Worm (Caenorhabditis elegans) whole organism, L3 larva: ENCODE results near the gene F26F12.5.

Experiments used
- R02D3.7 ChIP-seq: fragments of 150-350 bp; optimal IDR thresholded peaks from 2 replicates; lab custom pipeline; 2014; ENCODE audit warnings: missing biosample characterization, missing genetic modification characterization
- ZK546.5 ChIP-seq: sonication (generic microtip); optimal IDR thresholded peaks from 2 replicates; lab custom pipeline; 2017; ENCODE audit warnings: missing biosample characterization, missing genetic modification characterization
- aly-2 ChIP-seq: fragments of 150-350 bp; optimal IDR thresholded peaks from 2 replicates; lab custom pipeline; 2014; ENCODE audit warnings: missing biosample characterization, missing genetic modification characterization
- ceh-16 ChIP-seq: sonication (generic microtip); optimal IDR thresholded peaks from 2 replicates; lab custom pipeline; 2017; ENCODE audit warnings: missing biosample characterization, missing genetic modification characterization
- ceh-28 ChIP-seq: fragments of 150-350 bp; optimal IDR thresholded peaks from 2 replicates; lab custom pipeline; 2014; ENCODE audit warnings: missing biosample characterization, missing genetic modification reagents, missing genetic modification characterization
- ceh-9 ChIP-seq: sonication (generic microtip); optimal IDR thresholded peaks from 2 replicates; lab custom pipeline; 2018; ENCODE audit warnings: missing biosample characterization, missing genetic modification characterization
- daf-12 ChIP-seq: fragments of 150-350 bp; optimal IDR thresholded peaks from 2 replicates; lab custom pipeline; 2014; ENCODE audit warnings: missing biosample characterization, missing genetic modification reagents, missing genetic modification characterization
- egl-27 ChIP-seq: sonication (generic microtip); optimal IDR thresholded peaks from 4 replicates; lab custom pipeline; 2017; ENCODE audit warnings: missing biosample characterization, missing genetic modification reagents, missing genetic modification characterization
- elt-2 ChIP-seq: sonication (generic microtip); optimal IDR thresholded peaks from 2 replicates; lab custom pipeline; 2016; ENCODE audit warnings: missing genetic modification reagents, mild to moderate bottlenecking, missing genetic modification characterization, missing compliant biosample characterization
- eor-1 ChIP-seq, 2 experiments: fragments of 150-350 bp; optimal IDR thresholded peaks; 2 replicates each; lab custom pipeline; 2014 to 2018; ENCODE audit warnings: missing biosample characterization in 2 of 2, missing genetic modification characterization in 2 of 2
- fkh-10 ChIP-seq: sonication (generic microtip); optimal IDR thresholded peaks from 2 replicates; lab custom pipeline; 2017; ENCODE audit warnings: missing biosample characterization, missing genetic modification reagents, missing genetic modification characterization
- fos-1 ChIP-seq: fragments of 150-350 bp; optimal IDR thresholded peaks from 2 replicates; lab custom pipeline; 2014; ENCODE audit warnings: missing biosample characterization, missing genetic modification characterization
- hmg-11 ChIP-seq: sonication (generic microtip); optimal IDR thresholded peaks from 2 replicates; lab custom pipeline; 2016; ENCODE audit warnings: missing genetic modification characterization, missing compliant biosample characterization
- jun-1 ChIP-seq: fragments of 150-350 bp; optimal IDR thresholded peaks from 2 replicates; lab custom pipeline; 2014; ENCODE audit warnings: missing biosample characterization, missing genetic modification reagents, missing genetic modification characterization
- lin-15B ChIP-seq: fragments of 150-350 bp; optimal IDR thresholded peaks from 2 replicates; lab custom pipeline; 2014; ENCODE audit warnings: missing biosample characterization, missing genetic modification characterization
- lin-39 ChIP-seq: fragments of 150-350 bp; optimal IDR thresholded peaks from 2 replicates; lab custom pipeline; 2018; ENCODE audit warnings: missing biosample characterization, missing genetic modification reagents, missing genetic modification characterization
- mdl-1 ChIP-seq: fragments of 150-350 bp; optimal IDR thresholded peaks from 2 replicates; lab custom pipeline; 2014; ENCODE audit warnings: missing biosample characterization, missing genetic modification characterization
- mml-1 ChIP-seq: fragments of 150-350 bp; sonication (generic microtip); optimal IDR thresholded peaks from 3 replicates; lab custom pipeline; 2014; ENCODE audit warnings: missing biosample characterization, missing genetic modification characterization
- nhr-11 ChIP-seq: fragments of 150-350 bp; optimal IDR thresholded peaks from 2 replicates; lab custom pipeline; 2014; ENCODE audit warnings: missing biosample characterization, missing genetic modification characterization
- nhr-12 ChIP-seq: fragments of 150-350 bp; optimal IDR thresholded peaks from 2 replicates; lab custom pipeline; 2014; ENCODE audit warnings: missing biosample characterization, missing genetic modification characterization
- nhr-25 ChIP-seq: sonication (generic microtip); optimal IDR thresholded peaks from 2 replicates; lab custom pipeline; 2017; ENCODE audit warnings: missing biosample characterization, missing genetic modification characterization
- nhr-28 ChIP-seq: fragments of 150-350 bp; optimal IDR thresholded peaks from 2 replicates; lab custom pipeline; 2014; ENCODE audit warnings: missing biosample characterization, missing genetic modification characterization
- nhr-43 ChIP-seq: sonication (generic microtip); optimal IDR thresholded peaks from 2 replicates; lab custom pipeline; 2016; ENCODE audit warnings: mild to moderate bottlenecking, missing genetic modification characterization, missing compliant biosample characterization; ENCODE audit not compliant: poor library complexity, severe bottlenecking
- nhr-67 ChIP-seq: fragments of 150-350 bp; optimal IDR thresholded peaks from 2 replicates; lab custom pipeline; 2014; ENCODE audit warnings: missing biosample characterization, missing genetic modification characterization
- nhr-76 ChIP-seq: fragments of 150-350 bp; sonication (generic microtip); optimal IDR thresholded peaks from 5 replicates; lab custom pipeline; 2014; ENCODE audit warnings: missing biosample characterization, missing genetic modification characterization
- nhr-77 ChIP-seq: fragments of 150-350 bp; optimal IDR thresholded peaks from 2 replicates; lab custom pipeline; 2014; ENCODE audit warnings: missing biosample characterization, missing genetic modification characterization
- pha-4 ChIP-seq: fragments of 150-350 bp; optimal IDR thresholded peaks from 2 replicates; lab custom pipeline; 2014; ENCODE audit warnings: missing biosample characterization, missing genetic modification reagents, missing genetic modification characterization
- pqm-1 ChIP-seq: fragments of 150-350 bp; optimal IDR thresholded peaks from 2 replicates; lab custom pipeline; 2017; ENCODE audit warnings: missing biosample characterization, missing genetic modification characterization, inconsistent platforms
- sea-2 ChIP-seq: fragments of 150-350 bp; sonication (generic microtip); optimal IDR thresholded peaks from 4 replicates; lab custom pipeline; 2014; ENCODE audit warnings: missing biosample characterization, missing genetic modification reagents, missing genetic modification characterization
- skn-1 ChIP-seq: fragments of 150-350 bp; optimal IDR thresholded peaks from 2 replicates; lab custom pipeline; 2014; ENCODE audit warnings: missing biosample characterization, missing genetic modification characterization
- snpc-4 ChIP-seq: fragments of 150-350 bp; optimal IDR thresholded peaks from 2 replicates; lab custom pipeline; 2014; ENCODE audit warnings: missing biosample characterization, missing genetic modification characterization
- tbx-2 ChIP-seq: sonication (generic microtip); optimal IDR thresholded peaks from 2 replicates; lab custom pipeline; 2016; ENCODE audit warnings: mild to moderate bottlenecking, missing genetic modification characterization, missing compliant biosample characterization
- unc-62 ChIP-seq: fragments of 150-350 bp; sonication (generic microtip); optimal IDR thresholded peaks from 4 replicates; lab custom pipeline; 2014; ENCODE audit warnings: missing biosample characterization, missing genetic modification reagents, missing genetic modification characterization
- zag-1 ChIP-seq: fragments of 150-350 bp; optimal IDR thresholded peaks from 2 replicates; lab custom pipeline; 2014; ENCODE audit warnings: missing biosample characterization, missing genetic modification characterization
- ztf-11 ChIP-seq: fragments of 150-350 bp; optimal IDR thresholded peaks from 2 replicates; lab custom pipeline; 2014; ENCODE audit warnings: missing biosample characterization, missing genetic modification characterization

F26F12.5 gene

DNA sequence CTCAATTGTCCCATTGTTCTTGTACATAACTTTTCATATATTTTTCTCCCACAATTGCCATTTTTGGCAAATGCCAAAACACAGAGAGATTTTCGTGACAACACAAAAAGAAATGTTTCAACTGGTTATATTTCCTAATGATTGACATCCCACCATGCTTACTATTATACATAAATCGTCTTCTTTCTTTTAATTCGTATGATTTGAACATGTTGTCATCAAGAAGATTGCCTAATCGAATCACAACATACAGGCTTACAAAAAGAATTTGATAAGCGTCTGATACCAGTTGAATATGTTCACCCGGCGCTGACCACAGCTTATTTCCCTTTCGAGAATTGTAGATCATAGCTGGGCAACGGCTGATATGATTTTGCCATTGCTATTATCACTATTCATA, 30.0 kb upstream of the F26F12.5 start, which contains the start of gene grd-9:
grd-9 (plus strand) TSS at position 301 of the 400 bp plus-strand sequence.
- TF ChIP-seq nhr-28 (tag; lab: Kevin White, UChicago) (no peak), nhr-43 (tag; lab: Kevin White, UChicago) (no peak), nhr-25 (no peak), ztf-11 (tag; lab: Kevin White, UChicago) (no peak), nhr-67 (tag; lab: Kevin White, UChicago) (no peak), zag-1 (tag; lab: Kevin White, UChicago) (no peak), fkh-10 (GFP tag; lab: Kevin White, UChicago) (no peak), nhr-76 (tag; lab: Kevin White, UChicago) (no peak), R02D3.7 (tag; lab: Kevin White, UChicago) (no peak), jun-1 (tag; lab: Kevin White, UChicago) (no peak), lin-39 (no peak), nhr-11 (tag; lab: Kevin White, UChicago) (no peak), egl-27 (tag; lab: Kevin White, UChicago) (no peak), unc-62 (GFP tag; lab: Kevin White, UChicago) (no peak), lin-15B (no peak), mml-1 (tag; lab: Kevin White, UChicago) (no peak)

DNA sequence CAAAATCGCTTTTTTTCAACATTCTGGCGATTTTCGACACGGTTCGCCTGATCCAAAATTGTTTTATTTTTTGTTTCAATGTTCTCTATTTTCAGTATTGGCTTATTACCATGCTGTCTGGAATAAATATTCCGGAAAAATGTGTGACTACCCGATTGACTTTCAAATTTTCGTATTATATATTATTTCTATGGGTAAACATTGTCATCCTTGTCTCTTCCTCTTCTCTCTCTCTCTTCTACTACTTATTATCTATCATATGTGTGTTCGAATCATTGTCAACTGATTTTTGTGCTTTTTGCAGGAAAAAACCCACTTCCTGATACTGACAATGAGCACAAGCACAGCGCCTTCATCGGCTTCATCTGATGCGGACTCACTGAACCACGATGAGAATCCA, 28.0 kb upstream of the F26F12.5 start, which contains the start of gene C04E6.7:
C04E6.7 (plus strand) TSS at position 301 of the 400 bp plus-strand sequence.
- TF ChIP-seq ztf-11 (tag; lab: Kevin White, UChicago) = no peak
- no peak for TF ChIP-seq lin-15B
- TF ChIP-seq pha-4 (tag; lab: Kevin White, UChicago) = no peak
- TF ChIP-seq, all 47 proteins: peak for 0

DNA sequence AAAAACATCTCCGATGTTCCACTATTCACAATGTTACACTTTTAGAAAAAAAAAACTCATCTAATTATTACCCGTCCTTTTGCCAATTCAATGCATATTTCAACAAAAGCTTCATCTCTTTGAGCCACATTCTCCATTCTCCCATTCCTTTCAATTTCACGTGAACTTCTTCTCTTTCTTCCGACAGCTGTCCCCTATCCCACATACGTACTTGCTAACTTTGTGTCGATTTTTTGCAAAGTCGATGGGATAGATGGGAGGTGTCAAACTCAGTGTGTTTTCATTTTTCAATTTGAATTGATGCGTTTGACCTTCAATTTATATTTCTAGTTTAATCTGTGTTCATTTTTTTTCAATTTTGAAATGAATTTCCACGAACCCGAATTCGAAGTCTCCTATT, 26.2 kb upstream of the F26F12.5 start:
- TF ChIP-seq daf-12 (tag; lab: Kevin White, UChicago) (no peak), nhr-43 (tag; lab: Kevin White, UChicago) (no peak), aly-2 (tag; lab: Kevin White, UChicago) (no peak), skn-1 (tag; lab: Kevin White, UChicago) (no peak), nhr-25 (no peak), ZK546.5 (tag; lab: Kevin White, UChicago) (no peak), egl-27 (tag; lab: Kevin White, UChicago) (no peak), R02D3.7 (tag; lab: Kevin White, UChicago) (no peak), ceh-16 (tag; lab: Kevin White, UChicago) (no peak), zag-1 (tag; lab: Kevin White, UChicago) (no peak), mdl-1 (tag; lab: Kevin White, UChicago) (no peak), nhr-12 (tag; lab: Kevin White, UChicago) (no peak), sea-2 (GFP tag; lab: Kevin White, UChicago) (no peak), ceh-9 (no peak), snpc-4 (tag; lab: Kevin White, UChicago) (no peak), eor-1 (tag; optimal IDR thresholded peaks at IDR 0.05; lab: Kevin White, UChicago) (no peak)

DNA sequence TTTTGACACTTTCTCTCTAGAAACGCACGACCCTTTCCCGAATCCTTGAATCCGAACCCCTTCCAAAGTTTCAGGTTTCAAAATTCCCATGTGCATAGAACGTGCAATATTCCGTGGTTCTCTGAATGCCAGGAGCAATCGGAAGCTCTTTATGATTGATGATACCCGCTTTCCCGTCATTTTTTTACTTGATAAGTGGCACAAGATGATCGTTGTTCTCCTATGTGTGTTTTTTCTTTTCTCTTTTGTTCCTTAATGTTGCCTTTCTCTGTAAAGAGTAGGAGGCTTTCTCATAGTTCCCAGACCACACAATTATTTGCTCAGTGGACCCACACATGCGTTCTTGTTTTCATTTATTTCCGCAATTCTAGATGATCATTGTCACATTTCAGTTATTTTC, 23.8 kb upstream of the F26F12.5 start:
- peak; percentile 79 for TF ChIP-seq lin-39
- TF ChIP-seq hmg-11 (tag; lab: Kevin White, UChicago) = no peak

DNA sequence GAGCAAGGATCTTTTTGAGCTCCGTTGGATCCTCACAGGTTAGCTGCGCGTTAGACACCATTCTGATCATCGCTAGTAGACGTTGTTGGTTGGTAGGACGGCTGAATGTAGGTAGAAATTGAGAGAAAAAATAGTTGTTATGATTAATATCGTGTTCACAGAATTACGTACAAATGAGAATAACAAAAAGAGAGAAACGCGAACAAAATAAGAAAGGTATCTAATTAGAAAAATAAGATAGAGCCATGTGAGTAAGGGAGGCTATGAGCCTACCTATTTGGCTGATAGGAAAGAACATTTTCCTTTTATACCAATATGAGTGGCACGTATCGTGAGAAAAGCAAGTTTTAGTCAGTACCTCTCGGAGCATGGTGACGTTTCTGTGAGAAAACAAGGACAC, 18.8 kb upstream of the F26F12.5 start, which contains the start of gene C04E6.8:
C04E6.8 (minus strand) TSS at position 101 of the 400 bp plus-strand sequence.
- TF ChIP-seq fkh-10 (GFP tag; lab: Kevin White, UChicago) = no peak
- TF ChIP-seq ceh-28 (tag; lab: Kevin White, UChicago) = no peak
- no peak for TF ChIP-seq nhr-77
- no peak for TF ChIP-seq fos-1
- no peak for TF ChIP-seq lin-39
- no peak for TF ChIP-seq tbx-2 (tag; lab: Kevin White, UChicago)

DNA sequence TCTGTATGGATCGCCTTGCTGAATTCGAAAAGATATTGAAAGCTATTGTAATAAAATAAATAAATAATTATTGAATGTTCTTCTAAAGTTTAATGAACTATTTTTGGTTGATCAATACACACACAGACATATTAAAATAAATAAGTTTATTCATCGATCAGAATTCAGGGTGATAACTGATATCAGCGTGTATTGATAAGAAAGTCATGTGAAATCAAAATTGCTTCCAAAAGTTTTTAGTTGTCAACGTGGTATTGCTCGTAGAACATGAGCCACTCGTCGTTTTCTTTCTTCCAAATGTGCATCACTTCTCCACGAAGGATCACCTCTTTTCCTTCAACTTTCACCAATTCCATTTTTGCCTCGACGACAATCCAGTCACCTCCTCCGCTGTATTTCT, 17.4 kb upstream of the F26F12.5 start:
- TF ChIP-seq hmg-11 (tag; lab: Kevin White, UChicago) (no peak), pha-4 (tag; lab: Kevin White, UChicago) (no peak), elt-2 (tag; lab: Kevin White, UChicago) (peak; percentile 66), snpc-4 (tag; lab: Kevin White, UChicago) (no peak), pqm-1 (tag; lab: Kevin White, UChicago) (peak; percentile 75), ceh-16 (tag; lab: Kevin White, UChicago) (no peak)
